Fruit fly (Drosophila melanogaster): ENCODE data around the gene Tango4.

Gene Tango4

dm6 chrX:12012149-12013097, 8.4 kb upstream of the Tango4 start, which contains the start of the genes CG1492 and regucalcin (continued):
- TF ChIP-seq tgo (GFP tag; IDR thresholded peaks at IDR 0.05) (no peak), maf-S (GFP tag; optimal IDR thresholded peaks at IDR 0.05) (no peak), CG14667 (GFP tag; IDR thresholded peaks at IDR 0.05) (no peak), CG12104 (GFP tag; optimal IDR thresholded peaks at IDR 0.05) (no peak), Meics (GFP tag; optimal IDR thresholded peaks at IDR 0.05) (no peak), CG10959 (GFP tag; IDR thresholded peaks at IDR 0.05) (no peak), CG30403 (GFP tag; optimal IDR thresholded peaks at IDR 0.05) (no peak), Dek (tag; optimal IDR thresholded peaks at IDR 0.05) (no peak), Tbp (GFP tag; optimal IDR thresholded peaks at IDR 0.05) (no peak), dpn (GFP tag; optimal IDR thresholded peaks at IDR 0.05) (no peak), GATAe (GFP tag; conservative IDR thresholded peaks at IDR 0.05) (no peak), CG8359 (GFP tag; optimal IDR thresholded peaks at IDR 0.05; ENCODE audit: borderline replicate concordance) (peak; percentile 100), CG8924 (tag; optimal IDR thresholded peaks at IDR 0.05) (peak; percentile 38), bab2 (GFP tag; optimal IDR thresholded peaks at IDR 0.05) (no peak), repo (GFP tag; optimal IDR thresholded peaks at IDR 0.05) (no peak), CG11247 (GFP tag; IDR thresholded peaks at IDR 0.05) (no peak), CG33213 (GFP tag; optimal IDR thresholded peaks at IDR 0.05) (peak; percentile 13), CG7839 (tag; optimal IDR thresholded peaks at IDR 0.05) (no peak), CTCF (GFP tag; optimal IDR thresholded peaks at IDR 0.05) (peak; percentile 4), Rx (GFP tag; IDR thresholded peaks at IDR 0.05) (no peak), MTF-1 (GFP tag; optimal IDR thresholded peaks at IDR 0.05; ENCODE audit: borderline replicate concordance) (no peak), Ets97D (GFP tag; optimal IDR thresholded peaks at IDR 0.05) (peak; percentile 39), CG7372 (GFP tag; IDR thresholded peaks at IDR 0.05) (no peak), cato (GFP tag; optimal IDR thresholded peaks at IDR 0.05; ENCODE audit: borderline replicate concordance) (no peak), CG9727 (GFP tag; optimal IDR thresholded peaks at IDR 0.05) (no peak), CG2678 (tag; optimal IDR thresholded peaks at IDR 0.05) (no peak), CG4617 (GFP tag; optimal IDR thresholded peaks at IDR 0.05; ENCODE audit: borderline replicate concordance) (peak; percentile 17), CG13424 (tag; optimal IDR thresholded peaks at IDR 0.05) (no peak), lov (optimal IDR thresholded peaks at IDR 0.05) (no peak), lov (GFP tag; IDR thresholded peaks at IDR 0.05) (no peak), bsh (GFP tag; optimal IDR thresholded peaks at IDR 0.05) (no peak), CG16863 (GFP tag; optimal IDR thresholded peaks at IDR 0.05) (no peak), CG10565 (GFP tag; optimal IDR thresholded peaks at IDR 0.05) (no peak), Spps (tag; optimal IDR thresholded peaks at IDR 0.05) (no peak), Fer3 (tag; optimal IDR thresholded peaks at IDR 0.05) (no peak), btn (GFP tag; optimal IDR thresholded peaks at IDR 0.05) (no peak), Optix (GFP tag; IDR thresholded peaks at IDR 0.05) (no peak), cg (GFP tag; optimal IDR thresholded peaks at IDR 0.05) (no peak), Fer1 (GFP tag; optimal IDR thresholded peaks at IDR 0.05) (no peak), CG10209 (GFP tag; optimal IDR thresholded peaks at IDR 0.05) (no peak), CG4360 (GFP tag; IDR thresholded peaks at IDR 0.05) (peak; percentile 83), pho (GFP tag; optimal IDR thresholded peaks at IDR 0.05) (no peak), gce (GFP tag; IDR thresholded peaks at IDR 0.05) (no peak), Fer2 (tag; optimal IDR thresholded peaks at IDR 0.05) (no peak), ro (GFP tag; IDR thresholded peaks at IDR 0.05) (no peak), jing (GFP tag; optimal IDR thresholded peaks at IDR 0.05) (no peak), Hmr (GFP tag; optimal IDR thresholded peaks at IDR 0.05) (no peak), sob (GFP tag; IDR thresholded peaks at IDR 0.05) (no peak), bowl (GFP tag; IDR thresholded peaks at IDR 0.05) (no peak), H2.0 (GFP tag; IDR thresholded peaks at IDR 0.05) (no peak)

All from whole organism, embryonic.